Worm (Caenorhabditis elegans) whole organism, L1 larva: ENCODE measurements around the gene srd-26.
A peak's percentile ranks its signal among the peaks of the same experiment; 100 is the strongest.

Source experiments
- C16A3.4 ChIP-seq: fragments of 150-350 bp; optimal IDR thresholded peaks from 2 replicates; lab custom pipeline; 2014; ENCODE audit warnings: missing biosample characterization, missing genetic modification characterization
- C34B4.2 ChIP-seq: sonication (generic microtip); optimal IDR thresholded peaks from 2 replicates; lab custom pipeline; 2017; ENCODE audit warnings: mild to moderate bottlenecking, missing genetic modification characterization, missing compliant biosample characterization
- aly-2 ChIP-seq: fragments of 150-350 bp; optimal IDR thresholded peaks from 2 replicates; lab custom pipeline; 2014; ENCODE audit warnings: missing biosample characterization, missing genetic modification characterization
- ama-1 ChIP-seq: fragments of 150-350 bp; optimal IDR thresholded peaks from 2 replicates; lab custom pipeline; 2014
- blmp-1 ChIP-seq: fragments of 150-350 bp; optimal IDR thresholded peaks from 2 replicates; lab custom pipeline; 2014; ENCODE audit warnings: missing biosample characterization, missing genetic modification characterization
- ces-1 ChIP-seq: fragments of 150-350 bp; optimal IDR thresholded peaks from 2 replicates; lab custom pipeline; 2014; ENCODE audit warnings: missing biosample characterization, missing genetic modification reagents, missing genetic modification characterization
- dpl-1 ChIP-seq, 3 experiments: fragments of 150-350 bp in 2 of 3; sonication (generic microtip) in 1 of 3; optimal IDR thresholded peaks; 2 replicates each; lab custom pipeline; 2014 to 2017; ENCODE audit warnings: missing biosample characterization in 3 of 3, missing genetic modification characterization in 3 of 3, missing genetic modification reagents in 3 of 3
- efl-1 ChIP-seq, 4 experiments: fragments of 150-350 bp; optimal IDR thresholded peaks in 3 of 4; peaks in 1 of 4; 1 replicate in 1 of 4; 2 replicates in 3 of 4; lab custom pipeline; 2014; ENCODE audit warnings: missing biosample characterization in 2 of 4, missing genetic modification characterization in 2 of 4, missing genetic modification reagents in 2 of 4
- efl-3 ChIP-seq: fragments of 200-800 bp; sonication (Bioruptor generic); optimal IDR thresholded peaks from 2 replicates; lab custom pipeline; 2018; ENCODE audit warnings: mild to moderate bottlenecking, missing genetic modification characterization, missing compliant biosample characterization
- egl-13 ChIP-seq: sonication (generic microtip); optimal IDR thresholded peaks from 2 replicates; lab custom pipeline; 2016; ENCODE audit warnings: missing genotype, missing genetic modification reagents, missing genetic modification characterization, missing compliant biosample characterization
- egl-27 ChIP-seq, 2 experiments: fragments of 150-350 bp in 1 of 2; sonication (generic microtip); optimal IDR thresholded peaks; 3 replicates each; lab custom pipeline; 2017 to 2018; ENCODE audit warnings: missing biosample characterization in 2 of 2, missing genetic modification characterization in 2 of 2, missing genetic modification reagents in 2 of 2
- elt-2 ChIP-seq: sonication (generic microtip); optimal IDR thresholded peaks from 2 replicates; lab custom pipeline; 2016; ENCODE audit warnings: missing genetic modification characterization, mild to moderate bottlenecking, inconsistent platforms, missing compliant biosample characterization, missing genetic modification reagents
- elt-3 ChIP-seq, 6 experiments: fragments of 150-350 bp in 1 of 6; sonication (generic microtip); optimal IDR thresholded peaks; 2 replicates each; lab custom pipeline; 2017 to 2018; ENCODE audit warnings: missing biosample characterization in 6 of 6, missing genetic modification characterization in 6 of 6, inconsistent platforms in 1 of 6
- fkh-4 ChIP-seq: sonication (generic microtip); optimal IDR thresholded peaks from 2 replicates; lab custom pipeline; 2016; ENCODE audit warnings: missing compliant biosample characterization, missing genetic modification characterization, borderline replicate concordance
- hlh-17 ChIP-seq: fragments of 200-800 bp; sonication (Bioruptor generic); optimal IDR thresholded peaks from 2 replicates; lab custom pipeline; 2018; ENCODE audit warnings: missing genetic modification characterization, mild to moderate bottlenecking, missing compliant biosample characterization, moderate library complexity, borderline replicate concordance
- hlh-4 ChIP-seq: sonication (generic microtip); optimal IDR thresholded peaks from 2 replicates; lab custom pipeline; 2016; ENCODE audit warnings: mild to moderate bottlenecking, missing genetic modification characterization, missing compliant biosample characterization
- hpl-2 ChIP-seq: fragments of 150-350 bp; optimal IDR thresholded peaks from 2 replicates; lab custom pipeline; 2014; ENCODE audit warnings: missing biosample characterization, missing genetic modification reagents, missing genetic modification characterization
- isw-1 ChIP-seq: fragments of 200-800 bp; sonication (Bioruptor generic); IDR thresholded peaks from 2 replicates; pipeline ENCODE4 v1.3.6; 2022; ENCODE audit warnings: missing genetic modification characterization, missing compliant biosample characterization
- jun-1 ChIP-seq: fragments of 150-350 bp; optimal IDR thresholded peaks from 2 replicates; lab custom pipeline; 2014; ENCODE audit warnings: missing biosample characterization, missing genetic modification reagents, missing genetic modification characterization
- lin-13 ChIP-seq: fragments of 150-350 bp; optimal IDR thresholded peaks from 2 replicates; lab custom pipeline; 2014; ENCODE audit warnings: missing biosample characterization, missing genetic modification reagents, missing genetic modification characterization
- lin-14 ChIP-seq: fragments of 200-800 bp; sonication (Bioruptor generic); optimal IDR thresholded peaks from 2 replicates; lab custom pipeline; 2018; ENCODE audit warnings: mild to moderate bottlenecking, missing genetic modification characterization, moderate library complexity, missing compliant biosample characterization
- lin-35 ChIP-seq, 2 experiments: fragments of 150-350 bp; optimal IDR thresholded peaks; 2 replicates each; lab custom pipeline; 2014; ENCODE audit warnings: missing biosample characterization in 2 of 2, missing genetic modification characterization in 2 of 2, missing genetic modification reagents in 2 of 2
- lin-39 ChIP-seq: fragments of 150-350 bp; optimal IDR thresholded peaks from 2 replicates; lab custom pipeline; 2014; ENCODE audit warnings: missing biosample characterization, missing genetic modification reagents, missing genetic modification characterization
- lir-3 ChIP-seq: sonication (generic microtip); optimal IDR thresholded peaks from 2 replicates; lab custom pipeline; 2016; ENCODE audit warnings: mild to moderate bottlenecking, missing genetic modification characterization, moderate library complexity, missing compliant biosample characterization; ENCODE audit not compliant: poor library complexity
- lsy-2 ChIP-seq, 2 experiments: fragments of 150-350 bp; optimal IDR thresholded peaks; 2 replicates each; lab custom pipeline; 2014; ENCODE audit warnings: missing biosample characterization in 2 of 2, missing genetic modification characterization in 2 of 2
- mep-1 ChIP-seq: fragments of 150-350 bp; optimal IDR thresholded peaks from 2 replicates; lab custom pipeline; 2014; ENCODE audit warnings: missing biosample characterization, missing genetic modification characterization
- nhr-12 ChIP-seq: sonication (generic microtip); optimal IDR thresholded peaks from 2 replicates; lab custom pipeline; 2017; ENCODE audit warnings: missing biosample characterization, missing genetic modification characterization
- nhr-19 ChIP-seq: fragments of 200-800 bp; sonication (Bioruptor generic); conservative IDR thresholded peaks from 2 replicates; pipeline ENCODE4 v1.3.6; 2022; ENCODE audit warnings: missing genetic modification characterization, missing compliant biosample characterization
- nhr-237 ChIP-seq: fragments of 150-350 bp; optimal IDR thresholded peaks from 2 replicates; lab custom pipeline; 2014; ENCODE audit warnings: missing biosample characterization, missing genetic modification characterization
- nhr-28 ChIP-seq: fragments of 150-350 bp; optimal IDR thresholded peaks from 2 replicates; lab custom pipeline; 2014; ENCODE audit warnings: missing biosample characterization, missing genetic modification characterization
- nhr-71 ChIP-seq: sonication (generic microtip); optimal IDR thresholded peaks from 2 replicates; lab custom pipeline; 2016; ENCODE audit warnings: mild to moderate bottlenecking, missing genetic modification characterization, moderate library complexity, missing compliant biosample characterization
- nhr-76 ChIP-seq: sonication (generic microtip); optimal IDR thresholded peaks from 2 replicates; lab custom pipeline; 2017; ENCODE audit warnings: missing biosample characterization, missing genetic modification characterization
- nhr-77 ChIP-seq: fragments of 150-350 bp; optimal IDR thresholded peaks from 2 replicates; lab custom pipeline; 2014; ENCODE audit warnings: missing biosample characterization, missing genetic modification characterization
- nhr-84 ChIP-seq: sonication (generic microtip); optimal IDR thresholded peaks from 2 replicates; lab custom pipeline; 2017; ENCODE audit warnings: missing biosample characterization, missing genetic modification characterization
- nhr-85 ChIP-seq: sonication (generic microtip); peaks from one replicate; lab custom pipeline; 2016; ENCODE audit warnings: missing genetic modification characterization, inconsistent platforms, missing compliant biosample characterization
- pag-3 ChIP-seq: sonication (generic microtip); optimal IDR thresholded peaks from 2 replicates; lab custom pipeline; 2017; ENCODE audit warnings: missing genetic modification characterization, mild to moderate bottlenecking, missing compliant biosample characterization, antibody characterized with exemption, borderline replicate concordance; ENCODE audit not compliant: insufficient read depth
- pax-3 ChIP-seq: fragments of 200-800 bp; sonication (Bioruptor generic); optimal IDR thresholded peaks from 2 replicates; lab custom pipeline; 2018; ENCODE audit warnings: mild to moderate bottlenecking, missing genetic modification characterization, moderate library complexity, missing compliant biosample characterization
- pqm-1 ChIP-seq: sonication (generic microtip); optimal IDR thresholded peaks from 3 replicates; lab custom pipeline; 2017; ENCODE audit warnings: missing biosample characterization, missing genetic modification characterization
- snu-23 ChIP-seq: sonication (generic microtip); optimal IDR thresholded peaks from 2 replicates; lab custom pipeline; 2016; ENCODE audit warnings: missing genetic modification characterization, missing compliant biosample characterization
- sptf-1 ChIP-seq: fragments of 150-350 bp; optimal IDR thresholded peaks from 2 replicates; lab custom pipeline; 2014; ENCODE audit warnings: missing biosample characterization, missing genetic modification characterization
- sup-37 ChIP-seq: fragments of 200-800 bp; sonication (Bioruptor generic); optimal IDR thresholded peaks from 2 replicates; lab custom pipeline; 2018; ENCODE audit warnings: mild to moderate bottlenecking, missing genetic modification characterization, missing compliant biosample characterization
- tlp-1 ChIP-seq: fragments of 150-350 bp; optimal IDR thresholded peaks from 2 replicates; lab custom pipeline; 2014; ENCODE audit warnings: missing biosample characterization, missing genetic modification characterization
- unc-130 ChIP-seq: fragments of 150-350 bp; optimal IDR thresholded peaks from 2 replicates; lab custom pipeline; 2017; ENCODE audit warnings: missing biosample characterization, missing genetic modification characterization, inconsistent platforms
- unc-98 ChIP-seq: fragments of 200-800 bp; sonication (Bioruptor generic); IDR thresholded peaks from 2 replicates; pipeline ENCODE4 v1.3.6; 2022; ENCODE audit warnings: missing genetic modification characterization, missing compliant biosample characterization
- zag-1 ChIP-seq: fragments of 150-350 bp; optimal IDR thresholded peaks from 2 replicates; lab custom pipeline; 2014; ENCODE audit warnings: missing biosample characterization, missing genetic modification characterization
- ztf-11 ChIP-seq, 2 experiments: sonication (generic microtip); optimal IDR thresholded peaks; 2 replicates each; lab custom pipeline; 2016 to 2017; ENCODE audit warnings: missing genetic modification characterization in 2 of 2, missing biosample characterization in 1 of 2, missing compliant biosample characterization in 1 of 2

The srd-26 gene

DNA sequence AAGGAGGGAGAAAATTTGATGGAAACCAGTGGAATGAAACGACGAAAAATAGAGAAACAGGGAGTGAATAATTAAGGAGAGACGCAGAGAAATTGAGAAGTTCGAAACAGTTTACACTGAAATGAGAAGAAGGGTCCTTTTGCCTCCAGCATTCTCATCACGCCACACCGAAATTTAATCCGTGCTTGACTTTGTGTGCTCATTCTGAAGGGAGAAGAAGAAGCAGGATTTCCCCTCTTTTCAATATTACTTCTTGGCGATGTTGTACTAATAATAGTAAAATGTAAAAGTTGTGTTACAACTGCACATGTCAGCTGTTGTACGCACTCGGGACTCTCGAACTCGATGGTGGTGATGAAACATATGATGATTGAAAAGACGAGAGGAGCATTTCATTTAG is 9.2 kb downstream of the srd-26 start (continued):
- TF ChIP-seq lin-13 (GFP tag; lab: Kevin White, UChicago) (no peak), hlh-17 (GFP tag; lab: Kevin White, UChicago) (no peak), ces-1 (GFP tag; lab: Kevin White, UChicago) (no peak), hlh-4 (tag; lab: Kevin White, UChicago) (no peak), nhr-71 (tag; lab: Kevin White, UChicago) (peak; percentile 63), dpl-1 (GFP tag; optimal IDR thresholded peaks at IDR 0.05; lab: Kevin White, UChicago) (no peak), unc-98 (GFP tag; lab: Robert Waterston, UW) (no peak; the same call in 1 of the 2 replicates), hpl-2 (GFP tag; lab: Kevin White, UChicago) (no peak), isw-1 (no peak), nhr-19 (no peak; the same call in 1 of the 2 replicates), elt-2 (no peak), nhr-76 (tag; lab: Kevin White, UChicago) (no peak), lin-35 (GFP tag; optimal IDR thresholded peaks at IDR 0.05; lab: Kevin White, UChicago) (no peak), sptf-1 (no peak), nhr-237 (tag; lab: Kevin White, UChicago) (no peak), pqm-1 (tag; lab: Kevin White, UChicago) (no peak), ama-1 (lab: Kevin White, UChicago) (no peak), C16A3.4 (tag; lab: Kevin White, UChicago) (no peak), lir-3 (tag; lab: Kevin White, UChicago) (no peak), fkh-4 (peak; percentile 38), sup-37 (GFP tag; lab: Kevin White, UChicago) (no peak), C34B4.2 (tag; lab: Kevin White, UChicago) (no peak), egl-27 (tag; optimal IDR thresholded peaks at IDR 0.05; lab: Kevin White, UChicago) (no peak), zag-1 (tag; lab: Kevin White, UChicago) (no peak)
- TF ChIP-seq, all 84 proteins: peak for 10

- TF ChIP-seq ztf-11 (tag; optimal IDR thresholded peaks at IDR 0.05; lab: Kevin White, UChicago) (no peak), mep-1 (peak; percentile 27), hlh-4 (tag; lab: Kevin White, UChicago) (no peak), nhr-85 (tag; lab: Kevin White, UChicago) (peak; percentile 53), lin-14 (peak; percentile 66), blmp-1 (tag; lab: Kevin White, UChicago) (peak; percentile 29)
Observed at ce11 chrV:14150966-14151365, 11.8 kb downstream of the srd-26 start.

DNA sequence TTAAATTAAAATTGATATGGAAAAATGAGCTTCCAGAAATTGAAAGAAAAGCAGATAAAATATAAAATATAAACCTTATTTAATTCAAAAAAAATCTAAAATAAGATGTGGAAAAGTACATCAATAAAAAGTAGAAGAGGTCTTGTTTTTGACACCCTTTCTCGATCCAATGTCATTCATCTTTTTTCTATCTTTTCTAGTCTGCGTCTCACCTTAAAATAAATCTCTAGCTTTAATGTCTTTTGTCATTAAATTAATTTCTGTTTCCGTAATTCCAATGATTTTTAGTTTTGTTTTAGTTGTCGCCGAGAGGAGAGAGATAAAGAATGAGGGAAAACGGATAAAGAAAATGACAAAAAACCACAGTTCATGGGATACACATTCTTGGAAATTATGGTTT is 13.7 kb downstream of the srd-26 start:
- TF ChIP-seq lin-14 (peak; percentile 76), elt-3 (tag; optimal IDR thresholded peaks at IDR 0.05; lab: Kevin White, UChicago) (peak in 1 of 6 experiments; percentile 32), C34B4.2 (tag; lab: Kevin White, UChicago) (no peak), mep-1 (peak; percentile 21), nhr-71 (tag; lab: Kevin White, UChicago) (peak; percentile 28), nhr-85 (tag; lab: Kevin White, UChicago) (peak; percentile 85), lsy-2 (tag; optimal IDR thresholded peaks at IDR 0.05; lab: Kevin White, UChicago) (peak in 1 of 2 experiments; percentile 34), zag-1 (tag; lab: Kevin White, UChicago) (no peak), efl-1 (optimal IDR thresholded peaks at IDR 0.05; lab: Kevin White, UChicago) (no peak), efl-1 (GFP tag; optimal IDR thresholded peaks at IDR 0.05 in 1 of 2; lab: Kevin White, UChicago) (peak in 1 of 2 experiments; percentile 73), pax-3 (tag; lab: Kevin White, UChicago) (no peak), blmp-1 (tag; lab: Kevin White, UChicago) (peak; percentile 41), nhr-28 (tag; lab: Kevin White, UChicago) (no peak), snu-23 (GFP tag; lab: Kevin White, UChicago) (peak; percentile 27)
- TF ChIP-seq, all 84 proteins: peak for 9

DNA sequence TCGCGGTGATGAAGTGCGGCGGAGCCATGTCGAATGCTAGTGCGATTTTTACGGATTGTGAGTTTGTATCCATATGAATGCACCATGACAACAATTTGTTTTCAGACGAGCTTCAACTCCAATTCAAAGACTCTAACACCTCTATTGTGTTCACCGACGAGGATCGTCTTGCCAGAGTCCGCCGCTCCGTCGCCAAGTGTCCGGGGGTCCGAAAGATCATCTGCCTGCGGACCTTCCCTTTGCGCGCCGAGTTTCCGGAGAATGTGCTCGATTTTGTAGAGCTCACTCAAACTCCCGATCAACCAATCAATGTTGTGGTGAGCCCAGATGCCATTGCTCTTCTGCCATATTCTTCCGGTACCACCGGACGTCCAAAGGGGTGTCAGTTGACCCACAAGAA is 15.7 kb downstream of the srd-26 start:
- TF ChIP-seq nhr-77 (tag; lab: Kevin White, UChicago), result no peak
- TF ChIP-seq jun-1, result no peak
- no peak for TF ChIP-seq egl-13
- no peak for TF ChIP-seq pag-3 (tag; lab: Kevin White, UChicago)
- TF ChIP-seq ztf-11 (tag; optimal IDR thresholded peaks at IDR 0.05; lab: Kevin White, UChicago), result no peak
- TF ChIP-seq nhr-12 (tag; lab: Kevin White, UChicago), result no peak
- no peak for TF ChIP-seq aly-2
- no peak for TF ChIP-seq mep-1
- TF ChIP-seq unc-130 (tag; lab: Kevin White, UChicago), result no peak
- TF ChIP-seq efl-3 (GFP tag; lab: Kevin White, UChicago), result no peak
- no peak for TF ChIP-seq elt-2
- no peak for TF ChIP-seq C34B4.2 (tag; lab: Kevin White, UChicago)
- no peak for TF ChIP-seq tlp-1 (tag; lab: Kevin White, UChicago)
- no peak for TF ChIP-seq nhr-84
- TF ChIP-seq lin-39 (tag; lab: Kevin White, UChicago), result no peak
